Fruit fly (Drosophila melanogaster) whole organism, pupa: Measurements from ENCODE around the gene CG46509.
"Not testable (repeated sequence)": the region's sequence is repeated elsewhere in the genome, so short reads cannot be mapped to it uniquely, and the experiment has no call there.

Experiments
- CG10348 ChIP-seq: fragments of 200-800 bp; sonication (Bioruptor generic); IDR thresholded peaks from 2 replicates; pipeline ENCODE4 v1.3.6; 2022; ENCODE audit warnings: missing biosample characterization, missing genetic modification characterization
- CG12605 ChIP-seq: fragments of 200-800 bp; sonication (Bioruptor generic); IDR thresholded peaks from 2 replicates; pipeline ENCODE4 v1.3.6; 2022; ENCODE audit warnings: missing biosample characterization, missing genetic modification characterization
- CG14655 ChIP-seq: fragments of 200-800 bp; sonication (Bioruptor generic); optimal IDR thresholded peaks from 3 replicates; lab custom pipeline; 2017; ENCODE audit warnings: mild to moderate bottlenecking, missing biosample characterization, missing genetic modification reagents, missing genetic modification characterization
- CG15710 ChIP-seq: fragments of 200-800 bp; sonication (Bioruptor generic); optimal IDR thresholded peaks from 2 replicates; lab custom pipeline; 2018; ENCODE audit warnings: missing biosample characterization, mild to moderate bottlenecking, missing genetic modification characterization, moderate library complexity
- CG17806 ChIP-seq: fragments of 200-800 bp; sonication (Bioruptor generic); optimal IDR thresholded peaks from 2 replicates; lab custom pipeline; 2018; ENCODE audit warnings: missing biosample characterization, mild to moderate bottlenecking, missing genetic modification characterization, moderate library complexity
- EcR ChIP-seq: fragments of 200-800 bp; sonication (Bioruptor generic); optimal IDR thresholded peaks from 3 replicates; lab custom pipeline; 2019; ENCODE audit warnings: missing biosample characterization, missing genetic modification characterization, mild to moderate bottlenecking, moderate library complexity, missing genetic modification reagents
- Ets98B ChIP-seq: fragments of 200-800 bp; sonication (Bioruptor generic); IDR thresholded peaks from 2 replicates; pipeline ENCODE4 v1.3.6; 2022; ENCODE audit warnings: missing biosample characterization, missing genetic modification characterization
- Pif1A ChIP-seq: fragments of 200-800 bp; sonication (Bioruptor generic); optimal IDR thresholded peaks from 3 replicates; lab custom pipeline; 2016; ENCODE audit warnings: missing biosample characterization, missing genetic modification characterization
- Pif1B ChIP-seq: fragments of 200-800 bp; sonication (Bioruptor generic); optimal IDR thresholded peaks from 3 replicates; lab custom pipeline; 2016; ENCODE audit warnings: missing biosample characterization, missing genetic modification characterization
- Snoo ChIP-seq: fragments of 200-800 bp; sonication (Bioruptor generic); optimal IDR thresholded peaks from 3 replicates; lab custom pipeline; 2017; ENCODE audit warnings: missing biosample characterization, mild to moderate bottlenecking, missing genetic modification characterization, inconsistent platforms
- fd96Ca ChIP-seq: fragments of 200-800 bp; sonication (Bioruptor generic); IDR thresholded peaks from 3 replicates; pipeline ENCODE4 v1.3.6; 2022; ENCODE audit warnings: missing biosample characterization, missing genetic modification characterization
- rn ChIP-seq: fragments of 200-800 bp; sonication (Bioruptor generic); IDR thresholded peaks from 2 replicates; pipeline ENCODE4 v1.3.6; 2022; ENCODE audit warnings: missing biosample characterization, missing genetic modification characterization

The CG46509 gene

dm6 chrX:22191973-22192372 lies 19.5 kb downstream of the CG46509 start, which contains the start of gene CG46513:
CG46513 (plus strand) TSS chrX:22192273.
- not testable (repeated sequence) for TF ChIP-seq Ets98B (GFP tag; lab: Robert Waterston, UW); Snoo (tag; lab: Kevin White, UChicago); Pif1A (GFP tag; lab: Kevin White, UChicago)

- not testable (repeated sequence) for TF ChIP-seq fd96Ca, CG14655, CG12605
- TF ChIP-seq, all 21 proteins: peak for 0; not testable (repeated sequence) for 21
Measured at dm6 chrX:22196874-22197273, 24.4 kb downstream of the CG46509 start, which contains the start of gene CG46514. CG46514 (plus strand) TSS chrX:22197174.

dm6 chrX:22201883-22202282 lies 29.4 kb downstream of the CG46509 start, which contains the start of gene CG46515:
CG46515 (plus strand) TSS chrX:22202183.
- not testable (repeated sequence) for TF ChIP-seq EcR (GFP tag; lab: Kevin White, UChicago); Pif1B; Pif1A (GFP tag; lab: Kevin White, UChicago)

- not testable (repeated sequence) for TF ChIP-seq CG10348, rn, Ets98B (GFP tag; lab: Robert Waterston, UW)
Measured at dm6 chrX:22212028-22212427, 39.6 kb downstream of the CG46509 start, which contains the start of gene CG46516. CG46516 (plus strand) TSS chrX:22212328.

dm6 chrX:22217079-22217478 lies 44.6 kb downstream of the CG46509 start, which contains the start of gene CG46517:
CG46517 (plus strand) TSS chrX:22217379.
- not testable (repeated sequence) for TF ChIP-seq CG15710 (tag; lab: Kevin White, UChicago); CG17806 (tag; lab: Kevin White, UChicago); EcR (GFP tag; lab: Kevin White, UChicago)
